Worm (Caenorhabditis elegans) whole organism, L4 larva: ENCODE results near the gene art-1.

Experiments
- D1046.2 ChIP-seq: fragments of 200-800 bp; sonication (Bioruptor generic); IDR thresholded peaks from 2 replicates; pipeline ENCODE4 v1.3.6; 2022; ENCODE audit warnings: missing genetic modification characterization, missing compliant biosample characterization
- F10B5.3 ChIP-seq: sonication (generic microtip); optimal IDR thresholded peaks from 2 replicates; lab custom pipeline; 2016; ENCODE audit warnings: mild to moderate bottlenecking, missing genetic modification characterization, missing compliant biosample characterization
- F44E2.7 ChIP-seq: fragments of 200-800 bp; sonication (Bioruptor generic); IDR thresholded peaks from 2 replicates; pipeline ENCODE4 v2.1.2; 2022; ENCODE audit warnings: missing genetic modification characterization, missing compliant biosample characterization
- T20F7.1 ChIP-seq: fragments of 200-800 bp; sonication (Bioruptor generic); optimal IDR thresholded peaks from 2 replicates; lab custom pipeline; 2018; ENCODE audit warnings: mild to moderate bottlenecking, missing genetic modification characterization, missing compliant biosample characterization
- Y75B8A.6 ChIP-seq: fragments of 200-800 bp; sonication (Bioruptor generic); IDR thresholded peaks from 2 replicates; pipeline ENCODE4 v1.3.6; 2022; ENCODE audit warnings: missing genetic modification reagents, missing genetic modification characterization, missing compliant biosample characterization
- ZK546.5 ChIP-seq, 2 experiments: sonication (generic microtip); optimal IDR thresholded peaks; 2 replicates each; lab custom pipeline; 2017; ENCODE audit warnings: missing biosample characterization in 2 of 2, missing genetic modification characterization in 2 of 2
- ama-1 ChIP-seq: fragments of 150-350 bp; optimal IDR thresholded peaks from 2 replicates; lab custom pipeline; 2014; ENCODE audit warnings: inconsistent platforms, mixed read lengths
- attf-4 ChIP-seq: sonication (generic microtip); optimal IDR thresholded peaks from 3 replicates; lab custom pipeline; 2017; ENCODE audit warnings: missing biosample characterization, missing genetic modification characterization
- ceh-44 ChIP-seq: fragments of 200-800 bp; sonication (Bioruptor generic); IDR thresholded peaks from 2 replicates; pipeline ENCODE4 v1.3.6; 2022; ENCODE audit warnings: missing genetic modification reagents, missing genetic modification characterization, missing compliant biosample characterization
- ceh-62 ChIP-seq: sonication (generic microtip); optimal IDR thresholded peaks from 2 replicates; lab custom pipeline; 2017; ENCODE audit warnings: missing biosample characterization, missing genetic modification characterization
- ctbp-1 ChIP-seq: fragments of 200-800 bp; sonication (Bioruptor generic); IDR thresholded peaks from 2 replicates; pipeline ENCODE4 v1.3.6; 2022; ENCODE audit warnings: missing genetic modification reagents, missing genetic modification characterization, missing compliant biosample characterization
- daf-16 ChIP-seq, 3 experiments: sonication (generic microtip); optimal IDR thresholded peaks; 2 replicates each; lab custom pipeline; 2016 to 2017; ENCODE audit warnings: missing genetic modification characterization in 3 of 3, missing genetic modification reagents in 3 of 3, mild to moderate bottlenecking in 2 of 3, missing compliant biosample characterization in 2 of 3, missing biosample characterization in 1 of 3, moderate library complexity in 1 of 3
- dmd-8 ChIP-seq: fragments of 200-800 bp; sonication (Bioruptor generic); IDR thresholded peaks from 2 replicates; pipeline ENCODE4 v1.3.6; 2022; ENCODE audit warnings: missing genetic modification characterization, missing compliant biosample characterization
- dpl-1 ChIP-seq: fragments of 150-350 bp; optimal IDR thresholded peaks from 2 replicates; lab custom pipeline; 2014; ENCODE audit warnings: missing biosample characterization, missing genetic modification reagents, missing genetic modification characterization
- fos-1 ChIP-seq: fragments of 150-350 bp; optimal IDR thresholded peaks from 2 replicates; lab custom pipeline; 2014; ENCODE audit warnings: missing biosample characterization, missing genetic modification characterization
- gei-8 ChIP-seq: fragments of 200-800 bp; sonication (Bioruptor generic); optimal IDR thresholded peaks from 2 replicates; lab custom pipeline; 2018; ENCODE audit warnings: mild to moderate bottlenecking, missing genetic modification characterization, missing compliant biosample characterization
- hlh-11 ChIP-seq: fragments of 200-800 bp; sonication (Bioruptor generic); optimal IDR thresholded peaks from 2 replicates; lab custom pipeline; 2018; ENCODE audit warnings: mild to moderate bottlenecking, missing genetic modification characterization, missing compliant biosample characterization
- hlh-30 ChIP-seq: sonication (generic microtip); optimal IDR thresholded peaks from 2 replicates; lab custom pipeline; 2017; ENCODE audit warnings: antibody characterized with exemption, mild to moderate bottlenecking, missing genetic modification characterization, missing compliant biosample characterization; ENCODE audit not compliant: insufficient read depth
- hmg-1.1 ChIP-seq: fragments of 200-800 bp; sonication (Bioruptor generic); IDR thresholded peaks from 2 replicates; pipeline ENCODE4 v1.3.6; 2022; ENCODE audit warnings: missing genetic modification reagents, missing genetic modification characterization, missing compliant biosample characterization
- lin-29 ChIP-seq: fragments of 200-800 bp; sonication (Bioruptor generic); IDR thresholded peaks from 2 replicates; pipeline ENCODE4 v1.3.6; 2022; ENCODE audit warnings: missing genetic modification reagents, missing genetic modification characterization, missing compliant biosample characterization
- lin-38 ChIP-seq: fragments of 200-800 bp; sonication (Bioruptor generic); IDR thresholded peaks from 2 replicates; pipeline ENCODE4 v1.3.6; 2022; ENCODE audit warnings: missing genetic modification reagents, missing genetic modification characterization, missing compliant biosample characterization
- lin-39 ChIP-seq: fragments of 150-350 bp; optimal IDR thresholded peaks from 2 replicates; lab custom pipeline; 2014; ENCODE audit warnings: missing biosample characterization, missing genetic modification reagents, missing genetic modification characterization
- lsy-2 ChIP-seq, 2 experiments: fragments of 150-350 bp in 1 of 2; sonication (generic microtip) in 1 of 2; optimal IDR thresholded peaks; 2 replicates each; lab custom pipeline; 2014 to 2017; ENCODE audit warnings: missing biosample characterization in 2 of 2, missing genetic modification characterization in 2 of 2
- madf-5 ChIP-seq, 2 experiments: fragments of 200-800 bp; sonication (Bioruptor generic); IDR thresholded peaks; 2 replicates each; pipeline ENCODE4 v1.3.6; 2022; ENCODE audit warnings: missing compliant biosample characterization in 2 of 2, missing genetic modification characterization in 2 of 2
- mep-1 ChIP-seq: fragments of 150-350 bp; sonication (generic microtip); optimal IDR thresholded peaks from 3 replicates; lab custom pipeline; 2014; ENCODE audit warnings: missing biosample characterization, missing genetic modification characterization
- mes-2 ChIP-seq: sonication (generic microtip); optimal IDR thresholded peaks from 2 replicates; lab custom pipeline; 2016; ENCODE audit warnings: missing genotype, mild to moderate bottlenecking, missing genetic modification characterization, missing compliant biosample characterization; ENCODE audit not compliant: poor library complexity, severe bottlenecking
- mxl-2 ChIP-seq: fragments of 200-800 bp; sonication (Bioruptor generic); conservative IDR thresholded peaks from 2 replicates; pipeline ENCODE4 v1.3.6; 2022; ENCODE audit warnings: missing genetic modification reagents, missing genetic modification characterization, missing compliant biosample characterization
- nhr-102 ChIP-seq: sonication (generic microtip); optimal IDR thresholded peaks from 2 replicates; lab custom pipeline; 2016; ENCODE audit warnings: mild to moderate bottlenecking, missing genetic modification characterization, moderate library complexity, missing compliant biosample characterization
- nhr-25 ChIP-seq: sonication (generic microtip); optimal IDR thresholded peaks from 2 replicates; lab custom pipeline; 2017; ENCODE audit warnings: missing genetic modification characterization, mild to moderate bottlenecking, missing compliant biosample characterization, antibody characterized with exemption, moderate library complexity, borderline replicate concordance; ENCODE audit not compliant: insufficient read depth
- nhr-28 ChIP-seq: fragments of 150-350 bp; optimal IDR thresholded peaks from 2 replicates; lab custom pipeline; 2014; ENCODE audit warnings: missing biosample characterization, missing genetic modification characterization
- nhr-42 ChIP-seq: fragments of 200-800 bp; sonication (Bioruptor generic); IDR thresholded peaks from 2 replicates; pipeline ENCODE4 v1.3.6; 2022; ENCODE audit warnings: missing genetic modification characterization, missing compliant biosample characterization
- nhr-6 ChIP-seq: fragments of 150-350 bp; optimal IDR thresholded peaks from 2 replicates; lab custom pipeline; 2014; ENCODE audit warnings: missing biosample characterization, missing genetic modification characterization
- nhr-76 ChIP-seq: fragments of 150-350 bp; optimal IDR thresholded peaks from 2 replicates; lab custom pipeline; 2014; ENCODE audit warnings: missing biosample characterization, missing genetic modification characterization
- nhr-77 ChIP-seq: fragments of 150-350 bp; optimal IDR thresholded peaks from 2 replicates; lab custom pipeline; 2014; ENCODE audit warnings: missing biosample characterization, missing genetic modification characterization
- pqm-1 ChIP-seq: sonication (generic microtip); optimal IDR thresholded peaks from 2 replicates; lab custom pipeline; 2017; ENCODE audit warnings: missing biosample characterization, missing genetic modification characterization
- set-16 ChIP-seq: fragments of 200-800 bp; sonication (Bioruptor generic); IDR thresholded peaks from 2 replicates; pipeline ENCODE4 v1.3.6; 2022; ENCODE audit warnings: missing genetic modification reagents, missing genetic modification characterization, missing compliant biosample characterization
- spr-3 ChIP-seq: fragments of 200-800 bp; sonication (Bioruptor generic); optimal IDR thresholded peaks from 2 replicates; lab custom pipeline; 2018; ENCODE audit warnings: mild to moderate bottlenecking, missing genetic modification characterization, missing compliant biosample characterization
- unc-62 ChIP-seq, 3 experiments: fragments of 150-350 bp in 1 of 3; sonication (generic microtip); optimal IDR thresholded peaks in 2 of 3; peaks in 1 of 3; 1 replicate in 1 of 3; 2 replicates in 2 of 3; lab custom pipeline; 2014 to 2017; ENCODE audit warnings: missing biosample characterization in 3 of 3, missing genetic modification characterization in 3 of 3, missing genetic modification reagents in 3 of 3, missing genotype in 1 of 3
- zag-1 ChIP-seq: fragments of 150-350 bp; optimal IDR thresholded peaks from 2 replicates; lab custom pipeline; 2014; ENCODE audit warnings: missing biosample characterization, missing genetic modification characterization
- zip-11 ChIP-seq: fragments of 200-800 bp; sonication (Bioruptor generic); IDR thresholded peaks from 2 replicates; pipeline ENCODE4 v1.3.6; 2022; ENCODE audit warnings: missing genetic modification characterization, missing compliant biosample characterization

art-1 gene

DNA sequence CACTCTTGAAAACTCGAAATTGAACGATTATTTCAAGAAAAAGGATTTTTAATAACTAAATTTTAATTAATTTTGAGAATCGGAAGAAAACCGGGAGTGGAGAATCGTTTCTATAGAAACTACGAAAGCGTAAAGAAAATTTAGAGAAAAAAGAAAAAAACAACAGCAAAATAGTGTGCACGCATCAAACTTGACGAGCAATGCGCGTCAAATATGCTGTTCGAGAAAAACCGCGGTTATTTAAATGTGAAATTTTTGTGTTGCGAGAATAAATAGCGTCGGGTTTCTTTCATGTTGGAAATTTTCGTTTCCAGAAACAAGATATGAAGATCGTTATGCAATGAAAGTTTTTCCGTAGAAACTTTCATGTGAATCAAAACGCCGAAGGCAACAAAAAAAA, 2.0 kb upstream of the art-1 start:
- TF ChIP-seq D1046.2 (GFP tag; lab: Robert Waterston, UW) = no peak
- TF ChIP-seq mep-1 (tag; lab: Kevin White, UChicago) = no peak
- no peak for TF ChIP-seq Y75B8A.6
- TF ChIP-seq set-16 (GFP tag; lab: Robert Waterston, UW) = no peak
- no peak for TF ChIP-seq nhr-102
- TF ChIP-seq nhr-76 = no peak
- no peak for TF ChIP-seq zip-11 (GFP tag; lab: Robert Waterston, UW)
- no peak for TF ChIP-seq nhr-25 (tag; lab: Kevin White, UChicago)
- peak; percentile 52 for TF ChIP-seq lin-38
- TF ChIP-seq ceh-44 = no peak
- TF ChIP-seq hmg-1.1 (GFP tag; lab: Robert Waterston, UW) = peak; percentile 43; the same call in 1 of the 2 replicates
- peak; percentile 65 for TF ChIP-seq T20F7.1 (GFP tag; lab: Kevin White, UChicago)
- no peak for TF ChIP-seq F10B5.3 (tag; lab: Kevin White, UChicago)
- TF ChIP-seq lin-29 (GFP tag; lab: Robert Waterston, UW) = no peak
- TF ChIP-seq nhr-42 (GFP tag; lab: Robert Waterston, UW) = no peak
- no peak for TF ChIP-seq pqm-1
- TF ChIP-seq lsy-2 (tag; optimal IDR thresholded peaks at IDR 0.05; lab: Kevin White, UChicago) = peak in 1 of 2 experiments; percentile 76
- TF ChIP-seq ctbp-1 = no peak
- no peak for TF ChIP-seq nhr-77 (tag; lab: Kevin White, UChicago)
- TF ChIP-seq gei-8 = no peak
- TF ChIP-seq spr-3 (GFP tag; lab: Kevin White, UChicago) = no peak
- TF ChIP-seq nhr-6 (tag; lab: Kevin White, UChicago) = no peak
- no peak for TF ChIP-seq attf-4 (tag; lab: Kevin White, UChicago)
- peak; percentile 74 for TF ChIP-seq mes-2
- TF ChIP-seq hlh-11 (tag; lab: Kevin White, UChicago) = no peak
- no peak for TF ChIP-seq zag-1 (tag; lab: Kevin White, UChicago)
- peak; percentile 57 for TF ChIP-seq hlh-30
- TF ChIP-seq dpl-1 (GFP tag; lab: Kevin White, UChicago) = peak; percentile 88
- TF ChIP-seq madf-5 (GFP tag; IDR thresholded peaks at IDR 0.05; lab: Robert Waterston, UW) = no peak

DNA sequence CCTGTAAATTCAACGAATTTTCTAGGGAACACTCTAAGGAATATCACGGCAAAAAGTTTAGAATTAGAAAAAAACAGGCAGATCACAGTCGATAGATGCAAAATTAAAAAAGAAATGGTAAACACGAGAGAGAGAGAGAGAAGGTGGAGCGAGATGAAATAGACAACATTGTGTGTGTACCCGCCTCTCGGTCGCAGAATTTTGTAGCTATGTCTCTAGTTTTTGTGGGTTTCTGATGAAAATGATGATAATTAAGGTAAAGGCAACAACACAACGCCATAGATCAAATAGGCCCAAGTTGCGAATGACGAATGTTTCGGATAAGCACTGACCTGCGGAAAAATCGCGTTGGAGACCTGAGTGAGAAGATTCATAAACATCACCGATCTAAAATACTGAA, 1.5 kb upstream of the art-1 start, which contains the start of gene sod-1:
TSS of gene sod-1 (minus strand) at position 387 of the 400 bp plus-strand sequence.
- TF ChIP-seq unc-62 (GFP tag; optimal IDR thresholded peaks at IDR 0.05 in 1 of 2; lab: Kevin White, UChicago) = peak in 1 of 2 experiments; percentile 13
- TF ChIP-seq unc-62 (tag; optimal IDR thresholded peaks at IDR 0.05; lab: Kevin White, UChicago) = no peak
- TF ChIP-seq mes-2 = peak; percentile 2
- peak; percentile 20 for TF ChIP-seq hlh-11 (tag; lab: Kevin White, UChicago)
- no peak for TF ChIP-seq pqm-1
- TF ChIP-seq nhr-28 (tag; lab: Kevin White, UChicago) = peak; percentile 97
- TF ChIP-seq ZK546.5 (tag; optimal IDR thresholded peaks at IDR 0.05; lab: Kevin White, UChicago) = no peak
- no peak for TF ChIP-seq daf-16 (GFP tag; optimal IDR thresholded peaks at IDR 0.05; lab: Kevin White, UChicago)
- TF ChIP-seq daf-16 (tag; optimal IDR thresholded peaks at IDR 0.05; lab: Kevin White, UChicago) = peak; percentile 88
- TF ChIP-seq ama-1 (lab: Kevin White, UChicago) = peak; percentile 2
- TF ChIP-seq, all 104 proteins: peak for 6

DNA sequence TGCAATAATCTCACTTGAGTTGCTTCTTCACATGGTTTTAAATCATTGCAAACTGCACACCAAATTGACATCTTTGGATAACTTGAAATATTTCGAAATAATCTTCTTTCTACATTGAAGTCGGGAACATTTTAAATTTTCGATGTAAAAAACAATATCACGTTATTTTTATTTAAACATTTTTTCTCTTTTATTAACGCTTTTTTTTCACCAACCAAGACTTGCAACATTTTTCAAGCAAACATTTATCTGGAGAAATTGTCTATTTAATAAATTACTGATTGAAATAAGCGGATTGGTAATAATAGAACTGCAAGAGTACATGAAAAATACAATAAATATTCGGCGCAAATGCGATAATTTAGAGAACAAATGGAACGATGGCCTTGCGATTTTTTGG, 1.5 kb downstream of the art-1 start, which contains the start of gene C15F1.5:
TSS of gene C15F1.5 (minus strand) at position 101 of the 400 bp plus-strand sequence.
- no peak for TF ChIP-seq mes-2
- no peak for TF ChIP-seq ceh-62 (tag; lab: Kevin White, UChicago)
- no peak for TF ChIP-seq dmd-8 (GFP tag; lab: Robert Waterston, UW)
- TF ChIP-seq fos-1 (tag; lab: Kevin White, UChicago) = no peak
- no peak for TF ChIP-seq lin-39
- TF ChIP-seq T20F7.1 (GFP tag; lab: Kevin White, UChicago) = peak; percentile 13
- no peak for TF ChIP-seq F44E2.7 (GFP tag; lab: Robert Waterston, UW)
- TF ChIP-seq mxl-2 = no peak
